1 worm cellular context compared by ENCODE assay signal in the genomic region with DNA sequence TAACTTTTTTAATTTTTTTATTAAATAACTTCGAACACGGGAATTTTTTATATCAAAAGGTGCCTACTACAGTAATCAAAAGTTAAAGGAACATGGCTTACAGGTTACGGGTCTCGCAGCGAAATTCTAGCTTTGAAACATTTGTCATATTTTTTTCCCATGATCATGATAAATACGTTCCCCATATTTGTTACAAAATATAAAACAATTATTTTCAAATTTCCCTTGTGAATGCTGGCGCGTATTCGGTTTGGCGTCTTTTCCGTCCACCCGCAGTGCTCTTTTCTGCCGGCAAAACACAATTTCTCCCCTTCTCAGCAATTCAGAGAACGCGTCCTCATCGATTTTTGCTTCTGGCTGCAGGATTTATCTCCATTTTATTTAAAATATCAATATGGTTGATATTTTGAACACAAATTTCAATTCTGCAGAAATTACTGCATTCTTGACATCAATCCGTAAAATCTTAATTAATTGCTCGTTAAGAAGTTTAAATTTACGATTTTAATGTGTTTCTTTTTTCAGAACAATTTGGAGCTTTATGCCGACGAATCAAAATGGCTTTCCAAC.
TF ChIP-seq lines count a peak whose summit lies in the region.

A gene (plus strand): TSS at position 520 of the 570 bp plus-strand sequence.

TF ChIP-seq in whole organism, L1 larva, 84 proteins besides CTCF, POLR2A, EP300 and RAD21 (continued from another document):
- TF ChIP-seq zag-1 (tag; optimal IDR thresholded peaks at IDR 0.05; lab: Kevin White, UChicago), result no peak
- TF ChIP-seq efl-1 (optimal IDR thresholded peaks at IDR 0.05; lab: Kevin White, UChicago), result peak; percentile 73 to 77
- peak; percentile 74 to 96 for TF ChIP-seq efl-1 (GFP tag; optimal IDR thresholded peaks at IDR 0.05 in 1 of 2; lab: Kevin White, UChicago)
- TF ChIP-seq irx-1 (tag; optimal IDR thresholded peaks at IDR 0.05; lab: Kevin White, UChicago), result no peak
- TF ChIP-seq unc-86 (tag; optimal IDR thresholded peaks at IDR 0.05; lab: Kevin White, UChicago), result peak; percentile 33
- no peak for TF ChIP-seq elt-2 (tag; optimal IDR thresholded peaks at IDR 0.05; lab: Kevin White, UChicago)
- no peak for TF ChIP-seq unc-98 (GFP tag; IDR thresholded peaks at IDR 0.05; lab: Robert Waterston, UW)
- peak; percentile 34 for TF ChIP-seq dsc-1 (tag; optimal IDR thresholded peaks at IDR 0.05; lab: Kevin White, UChicago)
- TF ChIP-seq ets-5 (GFP tag; IDR thresholded peaks at IDR 0.05; lab: Robert Waterston, UW), result no peak
- TF ChIP-seq C04F5.9 (tag; optimal IDR thresholded peaks at IDR 0.05; lab: Kevin White, UChicago), result no peak
- peak; percentile 45 for TF ChIP-seq swsn-7 (tag; optimal IDR thresholded peaks at IDR 0.05; lab: Kevin White, UChicago)
- peak; percentile 75 to 82 for TF ChIP-seq lin-35 (GFP tag; optimal IDR thresholded peaks at IDR 0.05; lab: Kevin White, UChicago)
- peak; percentile 34 for TF ChIP-seq snpc-4 (tag; optimal IDR thresholded peaks at IDR 0.05; lab: Kevin White, UChicago)
- TF ChIP-seq skn-1 (tag; optimal IDR thresholded peaks at IDR 0.05; lab: Kevin White, UChicago), result no peak
- TF ChIP-seq hpl-2 (GFP tag; optimal IDR thresholded peaks at IDR 0.05; lab: Kevin White, UChicago), result no peak
- no peak for TF ChIP-seq sptf-1 (tag; optimal IDR thresholded peaks at IDR 0.05; lab: Kevin White, UChicago)
- TF ChIP-seq zip-4 (GFP tag; optimal IDR thresholded peaks at IDR 0.05; lab: Kevin White, UChicago), result no peak
- no peak for TF ChIP-seq nhr-90 (tag; optimal IDR thresholded peaks at IDR 0.05; lab: Kevin White, UChicago; ENCODE audit: poor library complexity)
- no peak for TF ChIP-seq ceh-8 (GFP tag; optimal IDR thresholded peaks at IDR 0.05; lab: Kevin White, UChicago)
- TF ChIP-seq aly-2 (tag; optimal IDR thresholded peaks at IDR 0.05; lab: Kevin White, UChicago), result no peak
